Worm (Caenorhabditis elegans) whole organism, late embryonic: ENCODE data around the gene ham-3.

Source experiments
- C38D4.7 ChIP-seq: fragments of 200-800 bp; sonication (Bioruptor generic); optimal IDR thresholded peaks from 2 replicates; lab custom pipeline; 2018; ENCODE audit warnings: mild to moderate bottlenecking, missing genetic modification characterization, moderate library complexity, missing compliant biosample characterization
- F13H6.1 ChIP-seq: sonication (generic microtip); optimal IDR thresholded peaks from 2 replicates; lab custom pipeline; 2016; ENCODE audit warnings: missing genetic modification characterization, missing compliant biosample characterization
- K02D7.2 ChIP-seq: sonication (generic microtip); optimal IDR thresholded peaks from 2 replicates; lab custom pipeline; 2017; ENCODE audit warnings: mild to moderate bottlenecking, missing genetic modification characterization, missing compliant biosample characterization
- K09A11.1 ChIP-seq: sonication (generic microtip); optimal IDR thresholded peaks from 2 replicates; lab custom pipeline; 2017; ENCODE audit warnings: antibody characterized with exemption, mild to moderate bottlenecking, missing genetic modification characterization, missing compliant biosample characterization; ENCODE audit not compliant: insufficient read depth
- ama-1 ChIP-seq: fragments of 150-350 bp; optimal IDR thresholded peaks from 2 replicates; lab custom pipeline; 2014
- ceh-14 ChIP-seq: sonication (generic microtip); optimal IDR thresholded peaks from 2 replicates; lab custom pipeline; 2016; ENCODE audit warnings: missing genotype, missing genetic modification characterization, missing compliant biosample characterization
- ceh-18 ChIP-seq: sonication (generic microtip); optimal IDR thresholded peaks from 2 replicates; lab custom pipeline; 2016; ENCODE audit warnings: missing genetic modification characterization, missing compliant biosample characterization
- ceh-19 ChIP-seq: fragments of 200-800 bp; sonication (Bioruptor generic); optimal IDR thresholded peaks from 2 replicates; lab custom pipeline; 2018; ENCODE audit warnings: mild to moderate bottlenecking, missing genetic modification characterization, missing compliant biosample characterization
- ceh-2 ChIP-seq: sonication (generic microtip); optimal IDR thresholded peaks from 2 replicates; lab custom pipeline; 2016; ENCODE audit warnings: missing genotype, missing genetic modification characterization, missing compliant biosample characterization
- ceh-31 ChIP-seq: sonication (generic microtip); optimal IDR thresholded peaks from 2 replicates; lab custom pipeline; 2016; ENCODE audit warnings: missing genetic modification characterization, missing compliant biosample characterization
- ceh-34 ChIP-seq: sonication (generic microtip); optimal IDR thresholded peaks from 2 replicates; lab custom pipeline; 2016; ENCODE audit warnings: mild to moderate bottlenecking, missing genetic modification characterization, missing compliant biosample characterization
- ceh-48 ChIP-seq: sonication (generic microtip); optimal IDR thresholded peaks from 2 replicates; lab custom pipeline; 2016; ENCODE audit warnings: missing genetic modification characterization, inconsistent platforms, missing compliant biosample characterization
- ceh-6 ChIP-seq: fragments of 200-800 bp; sonication (Bioruptor generic); optimal IDR thresholded peaks from 2 replicates; lab custom pipeline; 2018; ENCODE audit warnings: mild to moderate bottlenecking, missing genetic modification characterization, missing compliant biosample characterization
- che-1 ChIP-seq: sonication (generic microtip); optimal IDR thresholded peaks from 2 replicates; lab custom pipeline; 2016; ENCODE audit warnings: mild to moderate bottlenecking, missing genetic modification characterization, missing compliant biosample characterization
- dve-1 ChIP-seq: sonication (generic microtip); optimal IDR thresholded peaks from 2 replicates; lab custom pipeline; 2017; ENCODE audit warnings: antibody characterized with exemption, mild to moderate bottlenecking, missing genetic modification characterization, missing compliant biosample characterization
- elt-2 ChIP-seq: sonication (generic microtip); optimal IDR thresholded peaks from 2 replicates; lab custom pipeline; 2016; ENCODE audit warnings: missing genetic modification reagents, missing genetic modification characterization, missing compliant biosample characterization
- ets-4 ChIP-seq: sonication (generic microtip); optimal IDR thresholded peaks from 2 replicates; lab custom pipeline; 2016; ENCODE audit warnings: missing genetic modification characterization, missing compliant biosample characterization
- fax-1 ChIP-seq: sonication (generic microtip); optimal IDR thresholded peaks from 2 replicates; lab custom pipeline; 2016; ENCODE audit warnings: missing genotype, missing genetic modification characterization, missing compliant biosample characterization
- fkh-6 ChIP-seq: sonication (generic microtip); optimal IDR thresholded peaks from 2 replicates; lab custom pipeline; 2016; ENCODE audit warnings: missing genetic modification characterization, missing compliant biosample characterization
- gmeb-2 ChIP-seq: sonication (generic microtip); optimal IDR thresholded peaks from 2 replicates; lab custom pipeline; 2016; ENCODE audit warnings: missing genetic modification characterization, inconsistent platforms, missing compliant biosample characterization
- hlh-15 ChIP-seq: sonication (generic microtip); optimal IDR thresholded peaks from 2 replicates; lab custom pipeline; 2016; ENCODE audit warnings: missing genetic modification characterization, missing compliant biosample characterization
- hlh-8 ChIP-seq: sonication (generic microtip); optimal IDR thresholded peaks from 2 replicates; lab custom pipeline; 2016; ENCODE audit warnings: missing genotype, missing genetic modification characterization, missing compliant biosample characterization
- lim-6 ChIP-seq: sonication (generic microtip); optimal IDR thresholded peaks from 2 replicates; lab custom pipeline; 2016; ENCODE audit warnings: missing genetic modification characterization, missing compliant biosample characterization
- madf-2 ChIP-seq: sonication (generic microtip); optimal IDR thresholded peaks from 2 replicates; lab custom pipeline; 2017; ENCODE audit warnings: missing genetic modification characterization, missing compliant biosample characterization
- mec-3 ChIP-seq: sonication (generic microtip); optimal IDR thresholded peaks from 2 replicates; lab custom pipeline; 2016; ENCODE audit warnings: borderline replicate concordance, missing genetic modification characterization, missing compliant biosample characterization
- nfya-1 ChIP-seq: sonication (generic microtip); optimal IDR thresholded peaks from 2 replicates; lab custom pipeline; 2017; ENCODE audit warnings: missing genetic modification characterization, mild to moderate bottlenecking, missing compliant biosample characterization, antibody characterized with exemption, moderate library complexity
- nhr-11 ChIP-seq: fragments of 150-350 bp; optimal IDR thresholded peaks from 2 replicates; lab custom pipeline; 2014; ENCODE audit warnings: missing biosample characterization, missing genetic modification characterization
- pag-3 ChIP-seq: sonication (generic microtip); optimal IDR thresholded peaks from 2 replicates; lab custom pipeline; 2016; ENCODE audit warnings: missing compliant biosample characterization, missing genetic modification characterization, borderline replicate concordance
- pat-9 ChIP-seq: fragments of 200-800 bp; sonication (Bioruptor generic); optimal IDR thresholded peaks from 2 replicates; lab custom pipeline; 2018; ENCODE audit warnings: mild to moderate bottlenecking, missing genetic modification characterization, moderate library complexity, missing compliant biosample characterization
- pax-1 ChIP-seq: fragments of 150-350 bp; optimal IDR thresholded peaks from 2 replicates; lab custom pipeline; 2014; ENCODE audit warnings: missing biosample characterization, missing genetic modification characterization
- pqm-1 ChIP-seq: sonication (generic microtip); optimal IDR thresholded peaks from 2 replicates; lab custom pipeline; 2016; ENCODE audit warnings: missing genetic modification characterization, missing compliant biosample characterization
- ref-2 ChIP-seq: sonication (generic microtip); optimal IDR thresholded peaks from 2 replicates; lab custom pipeline; 2016; ENCODE audit warnings: missing genetic modification characterization, missing compliant biosample characterization
- sox-4 ChIP-seq: sonication (generic microtip); optimal IDR thresholded peaks from 2 replicates; lab custom pipeline; 2017; ENCODE audit warnings: mild to moderate bottlenecking, missing genetic modification characterization, inconsistent platforms, missing compliant biosample characterization
- tbx-2 ChIP-seq: sonication (generic microtip); optimal IDR thresholded peaks from 2 replicates; lab custom pipeline; 2016; ENCODE audit warnings: missing genetic modification characterization, missing compliant biosample characterization
- tbx-7 ChIP-seq: sonication (generic microtip); optimal IDR thresholded peaks from 2 replicates; lab custom pipeline; 2016; ENCODE audit warnings: missing genotype, missing genetic modification characterization, missing compliant biosample characterization
- ttx-3 ChIP-seq: sonication (generic microtip); optimal IDR thresholded peaks from 2 replicates; lab custom pipeline; 2016; ENCODE audit warnings: missing genetic modification reagents, missing genetic modification characterization, missing compliant biosample characterization
- unc-86 ChIP-seq: sonication (generic microtip); optimal IDR thresholded peaks from 2 replicates; lab custom pipeline; 2016; ENCODE audit warnings: missing genetic modification characterization, missing compliant biosample characterization
- zip-5 ChIP-seq: sonication (generic microtip); optimal IDR thresholded peaks from 2 replicates; lab custom pipeline; 2016; ENCODE audit warnings: missing genetic modification characterization, missing compliant biosample characterization

ham-3 gene

DNA sequence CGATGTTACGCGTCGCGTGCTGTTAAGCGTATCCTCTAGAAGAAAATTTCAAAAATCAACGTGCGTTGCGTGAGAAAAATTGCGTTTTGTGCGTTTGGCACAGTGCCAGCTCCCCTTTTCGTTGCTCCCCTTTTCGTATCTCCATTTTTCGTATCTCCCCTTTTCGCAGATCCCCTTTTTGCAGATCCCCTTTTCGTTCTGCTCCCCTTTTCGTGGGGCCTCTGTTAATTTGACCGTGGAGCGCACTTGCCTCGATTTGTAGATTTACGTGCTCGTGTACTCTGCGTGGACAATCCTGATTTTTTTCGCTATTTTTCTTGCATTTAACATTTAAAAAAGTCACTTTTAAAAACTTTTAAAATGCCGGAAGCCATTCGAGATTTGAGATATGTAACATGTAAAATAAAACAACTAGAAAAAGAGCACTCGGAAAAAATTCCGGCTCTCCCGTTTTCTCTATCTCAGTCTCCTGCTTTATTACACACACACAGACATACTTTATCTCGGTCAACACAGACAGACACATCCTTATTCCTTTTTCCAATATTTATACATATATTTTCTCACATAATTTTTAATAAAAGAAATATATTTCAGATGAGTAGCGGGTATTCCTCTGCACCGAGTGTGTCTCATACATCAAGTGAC, 3.1 kb downstream of the ham-3 start, which contains the start of gene ttll-4 (continued):
- TF ChIP-seq K09A11.1 (no peak), ceh-34 (peak; percentile 78), gmeb-2 (tag; lab: Kevin White, UChicago) (peak; percentile 9), F13H6.1 (tag; lab: Kevin White, UChicago) (peak; percentile 47), pqm-1 (tag; lab: Kevin White, UChicago) (peak; percentile 12), sox-4 (tag; lab: Kevin White, UChicago) (no peak), nhr-11 (tag; lab: Kevin White, UChicago) (no peak), madf-2 (peak; percentile 27), fax-1 (tag; lab: Kevin White, UChicago) (peak; percentile 79), ceh-19 (peak; percentile 15), tbx-7 (tag; lab: Kevin White, UChicago) (peak; percentile 76), ceh-48 (tag; lab: Kevin White, UChicago) (peak; percentile 21), unc-86 (tag; lab: Kevin White, UChicago) (peak; percentile 58), hlh-15 (tag; lab: Kevin White, UChicago) (no peak), ceh-14 (tag; lab: Kevin White, UChicago) (peak; percentile 90), hlh-8 (tag; lab: Kevin White, UChicago) (peak; percentile 71), fkh-6 (tag; lab: Kevin White, UChicago) (peak; percentile 71), nfya-1 (peak; percentile 15), ttx-3 (tag; lab: Kevin White, UChicago) (peak; percentile 4), pat-9 (tag; lab: Kevin White, UChicago) (no peak), che-1 (tag; lab: Kevin White, UChicago) (no peak), ets-4 (tag; lab: Kevin White, UChicago) (peak; percentile 63), C38D4.7 (GFP tag; lab: Kevin White, UChicago) (no peak), ceh-6 (peak; percentile 17), elt-2 (tag; lab: Kevin White, UChicago) (no peak), pax-1 (tag; lab: Kevin White, UChicago) (no peak), ceh-18 (tag; lab: Kevin White, UChicago) (peak; percentile 77), mec-3 (tag; lab: Kevin White, UChicago) (peak; percentile 79), lim-6 (tag; lab: Kevin White, UChicago) (peak; percentile 59), K02D7.2 (tag; lab: Kevin White, UChicago) (no peak), tbx-2 (tag; lab: Kevin White, UChicago) (peak; percentile 91), ceh-31 (peak; percentile 96), ama-1 (lab: Kevin White, UChicago) (no peak), pag-3 (peak; percentile 78), zip-5 (tag; lab: Kevin White, UChicago) (peak; percentile 51)
- TF ChIP-seq, all 69 proteins: peak for 34

DNA sequence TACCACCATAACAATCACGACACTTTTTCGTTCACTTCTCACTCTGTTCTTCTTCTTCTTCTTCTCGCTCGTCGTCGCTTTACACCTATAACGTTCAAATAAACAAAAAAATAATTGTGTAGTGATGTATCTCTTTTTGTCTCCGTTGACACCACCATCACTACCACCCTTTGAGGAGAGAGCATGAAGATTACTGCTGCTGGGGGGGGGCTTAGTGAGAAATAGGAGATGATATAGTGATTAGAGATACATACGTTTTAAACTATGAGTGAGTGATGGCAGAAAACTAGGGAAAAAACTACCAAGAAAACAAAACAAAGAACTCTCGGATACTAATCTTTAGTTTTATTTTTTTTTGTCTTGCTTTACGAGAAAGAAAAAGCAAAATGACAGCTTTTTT, 5.8 kb downstream of the ham-3 start:
- TF ChIP-seq ceh-2 = no peak
- no peak for TF ChIP-seq mec-3 (tag; lab: Kevin White, UChicago)
- TF ChIP-seq zip-5 (tag; lab: Kevin White, UChicago) = no peak

DNA sequence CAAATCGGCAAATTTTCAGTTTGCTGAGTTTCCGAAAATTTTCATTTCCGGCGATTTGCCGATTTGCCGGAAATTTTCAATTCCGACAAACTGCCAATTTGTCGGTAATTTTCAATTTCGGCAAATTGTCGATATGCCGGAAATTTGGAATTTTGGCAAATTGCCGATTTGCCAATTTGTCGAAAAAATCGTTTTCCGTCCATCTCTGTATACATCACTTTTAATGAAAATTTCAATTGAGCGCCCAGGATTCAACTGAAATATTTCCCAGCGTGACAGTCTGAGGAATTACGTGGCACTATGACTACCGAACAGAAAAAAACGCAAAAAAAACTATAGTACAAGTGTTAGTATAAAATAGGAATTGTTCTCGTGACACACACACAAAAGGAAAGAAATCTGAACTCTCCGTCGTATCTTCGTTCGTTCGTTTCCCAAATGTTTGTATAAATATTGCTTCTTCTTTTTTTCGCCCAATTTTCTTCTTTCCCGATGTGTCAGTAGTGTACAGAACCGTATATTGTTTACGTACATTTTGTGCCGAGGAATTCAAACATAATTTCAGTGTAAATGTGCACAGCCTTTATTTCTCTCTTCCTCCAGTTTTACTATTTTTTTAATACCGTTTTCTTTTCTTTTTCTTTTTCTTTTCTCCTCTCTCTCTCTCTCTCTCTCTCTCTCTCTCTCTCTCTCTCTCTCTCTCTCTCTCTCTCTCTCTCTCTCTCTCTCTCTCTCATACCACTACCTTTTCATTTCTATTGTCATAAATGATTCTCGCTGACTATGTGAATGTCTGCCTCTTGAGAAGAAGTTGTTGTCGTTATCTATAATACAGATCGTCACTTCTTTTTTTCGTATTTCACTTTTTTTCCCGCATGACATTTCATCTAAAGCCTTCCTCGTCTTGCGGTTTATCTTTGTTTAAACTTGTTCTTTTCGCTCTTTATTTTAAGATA, 12.2 kb downstream of the ham-3 start:
- no peak for TF ChIP-seq ref-2 (tag; lab: Kevin White, UChicago)
- peak; percentile 15 for TF ChIP-seq dve-1 (tag; lab: Kevin White, UChicago)
